Fruit fly (Drosophila melanogaster) whole organism, prepupa: ENCODE results near the gene Rbbp5.

ENCODE experiments used
- Blimp-1 ChIP-seq: fragments of 200-800 bp; sonication (Bioruptor generic); optimal IDR thresholded peaks from 3 replicates; lab custom pipeline; 2017; ENCODE audit warnings: missing biosample characterization, missing genetic modification characterization, mild to moderate bottlenecking, moderate library complexity, missing genetic modification reagents
- CG10631 ChIP-seq: fragments of 200-800 bp; sonication (Bioruptor generic); optimal IDR thresholded peaks from 2 replicates; lab custom pipeline; 2016; ENCODE audit warnings: missing biosample characterization, missing genetic modification characterization
- CG10669 ChIP-seq: fragments of 200-800 bp; sonication (Bioruptor generic); optimal IDR thresholded peaks from 3 replicates; lab custom pipeline; 2018; ENCODE audit warnings: missing biosample characterization, mild to moderate bottlenecking, missing genetic modification characterization, moderate library complexity
- CG11294 ChIP-seq: fragments of 200-800 bp; sonication (Bioruptor generic); IDR thresholded peaks from 2 replicates; pipeline ENCODE4 v1.3.6; 2022; ENCODE audit warnings: missing biosample characterization, missing genetic modification characterization
- CG11902 ChIP-seq: fragments of 200-800 bp; sonication (Bioruptor generic); optimal IDR thresholded peaks from 3 replicates; lab custom pipeline; 2016; ENCODE audit warnings: missing biosample characterization, missing genetic modification characterization
- CG1621 ChIP-seq: fragments of 200-800 bp; sonication (Bioruptor generic); optimal IDR thresholded peaks from 3 replicates; lab custom pipeline; 2018; ENCODE audit warnings: missing biosample characterization, mild to moderate bottlenecking, missing genetic modification characterization
- CG16779 ChIP-seq: fragments of 200-800 bp; sonication (Bioruptor generic); optimal IDR thresholded peaks from 3 replicates; lab custom pipeline; 2017; ENCODE audit warnings: missing biosample characterization, mild to moderate bottlenecking, missing genetic modification characterization
- CG3032 ChIP-seq: fragments of 200-800 bp; optimal IDR thresholded peaks from 2 replicates; lab custom pipeline; 2019; ENCODE audit warnings: missing biosample characterization, mild to moderate bottlenecking, missing genetic modification characterization, moderate library complexity
- CG31627 ChIP-seq: fragments of 200-800 bp; sonication (Bioruptor generic); optimal IDR thresholded peaks from 3 replicates; lab custom pipeline; 2016; ENCODE audit warnings: missing biosample characterization, missing genetic modification characterization
- CG32006 ChIP-seq: fragments of 200-800 bp; sonication (Bioruptor generic); optimal IDR thresholded peaks from 3 replicates; lab custom pipeline; 2017; ENCODE audit warnings: missing biosample characterization, mild to moderate bottlenecking, missing genetic modification characterization
- CG34406 ChIP-seq: fragments of 200-800 bp; sonication (Bioruptor generic); optimal IDR thresholded peaks from 3 replicates; lab custom pipeline; 2016; ENCODE audit warnings: missing biosample characterization, missing genetic modification characterization
- CG3919 ChIP-seq: fragments of 200-800 bp; sonication (Bioruptor generic); optimal IDR thresholded peaks from 3 replicates; lab custom pipeline; 2016; ENCODE audit warnings: missing biosample characterization, missing genetic modification characterization
- CG6163 ChIP-seq: fragments of 200-800 bp; sonication (Bioruptor generic); IDR thresholded peaks from 3 replicates; pipeline ENCODE4 v1.3.6; 2022; ENCODE audit warnings: missing biosample characterization, missing genetic modification characterization
- CG6276 ChIP-seq: fragments of 200-800 bp; sonication (Bioruptor generic); optimal IDR thresholded peaks from 2 replicates; lab custom pipeline; 2017; ENCODE audit warnings: missing biosample characterization, mild to moderate bottlenecking, missing genetic modification characterization
- CG6792 ChIP-seq: fragments of 200-800 bp; sonication (Bioruptor generic); optimal IDR thresholded peaks from 3 replicates; lab custom pipeline; 2016; ENCODE audit warnings: missing biosample characterization, missing genetic modification characterization
- CG6808 ChIP-seq: fragments of 200-800 bp; sonication (Bioruptor generic); optimal IDR thresholded peaks from 3 replicates; lab custom pipeline; 2017; ENCODE audit warnings: missing biosample characterization, missing genetic modification characterization, mild to moderate bottlenecking, moderate library complexity, missing genetic modification reagents
- CG6854 ChIP-seq: fragments of 200-800 bp; sonication (Bioruptor generic); optimal IDR thresholded peaks from 2 replicates; lab custom pipeline; 2017; ENCODE audit warnings: missing biosample characterization, mild to moderate bottlenecking, missing genetic modification characterization
- CG7368 ChIP-seq: fragments of 200-800 bp; sonication (Bioruptor generic); optimal IDR thresholded peaks from 3 replicates; lab custom pipeline; 2016; ENCODE audit warnings: missing biosample characterization, missing genetic modification characterization
- CG8319 ChIP-seq: fragments of 200-800 bp; sonication (Bioruptor generic); optimal IDR thresholded peaks from 3 replicates; lab custom pipeline; 2016; ENCODE audit warnings: missing biosample characterization, missing genetic modification characterization
- CG8632 ChIP-seq: fragments of 200-800 bp; sonication (Bioruptor generic); optimal IDR thresholded peaks from 3 replicates; lab custom pipeline; 2016; ENCODE audit warnings: missing biosample characterization, missing genetic modification characterization
- Eip75B ChIP-seq: fragments of 200-800 bp; sonication (Bioruptor generic); optimal IDR thresholded peaks from 3 replicates; lab custom pipeline; 2016; ENCODE audit warnings: missing biosample characterization, missing genetic modification characterization
- Eip78C ChIP-seq: fragments of 200-800 bp; sonication (Bioruptor generic); peaks from one replicate; lab custom pipeline; 2016; ENCODE audit warnings: missing biosample characterization, missing genetic modification characterization
- Eip93F ChIP-seq: fragments of 200-800 bp; sonication (Bioruptor generic); optimal IDR thresholded peaks from 2 replicates; lab custom pipeline; 2016; ENCODE audit warnings: missing biosample characterization, mild to moderate bottlenecking, missing genetic modification characterization
- Ets21C ChIP-seq: fragments of 200-800 bp; sonication (Bioruptor generic); optimal IDR thresholded peaks from 3 replicates; lab custom pipeline; 2016; ENCODE audit warnings: missing biosample characterization, missing genetic modification characterization
- Ets96B ChIP-seq: fragments of 200-800 bp; optimal IDR thresholded peaks from 2 replicates; lab custom pipeline; 2019; ENCODE audit warnings: missing biosample characterization, mild to moderate bottlenecking, missing genetic modification characterization, moderate library complexity
- Gug ChIP-seq: fragments of 200-800 bp; sonication (Bioruptor generic); IDR thresholded peaks from 2 replicates; pipeline ENCODE4 v1.3.6; 2022; ENCODE audit warnings: missing biosample characterization, missing genetic modification characterization
- Hr38 ChIP-seq: sonication (Bioruptor generic); optimal IDR thresholded peaks from 2 replicates; lab custom pipeline; 2016; ENCODE audit warnings: missing biosample characterization, missing genetic modification characterization
- Hr39 ChIP-seq: fragments of 200-800 bp; sonication (Bioruptor generic); optimal IDR thresholded peaks from 2 replicates; lab custom pipeline; 2016; ENCODE audit warnings: missing biosample characterization, missing genetic modification characterization
- Hr4 ChIP-seq: fragments of 200-800 bp; sonication (Bioruptor generic); optimal IDR thresholded peaks from 3 replicates; lab custom pipeline; 2016; ENCODE audit warnings: missing biosample characterization, missing genetic modification characterization
- Lpt ChIP-seq: fragments of 200-800 bp; sonication (Bioruptor generic); optimal IDR thresholded peaks from 3 replicates; lab custom pipeline; 2016; ENCODE audit warnings: missing biosample characterization, missing genetic modification characterization
- Met ChIP-seq: fragments of 200-800 bp; sonication (Bioruptor generic); optimal IDR thresholded peaks from 3 replicates; lab custom pipeline; 2016; ENCODE audit warnings: missing biosample characterization, missing genetic modification characterization
- OdsH ChIP-seq: fragments of 200-800 bp; sonication (Bioruptor generic); optimal IDR thresholded peaks from 3 replicates; lab custom pipeline; 2016; ENCODE audit warnings: missing biosample characterization, missing genetic modification characterization
- Smox ChIP-seq: fragments of 200-800 bp; sonication (Bioruptor generic); optimal IDR thresholded peaks from 3 replicates; lab custom pipeline; 2016; ENCODE audit warnings: missing biosample characterization, missing genetic modification characterization
- Sox102F ChIP-seq: fragments of 200-800 bp; sonication (Bioruptor generic); optimal IDR thresholded peaks from 2 replicates; lab custom pipeline; 2016; ENCODE audit warnings: missing biosample characterization, mild to moderate bottlenecking, missing genetic modification characterization
- Sox14 ChIP-seq: fragments of 200-800 bp; sonication (Bioruptor generic); optimal IDR thresholded peaks from 3 replicates; lab custom pipeline; 2016; ENCODE audit warnings: missing biosample characterization, missing genetic modification characterization
- Sox15 ChIP-seq: fragments of 200-800 bp; sonication (Bioruptor generic); optimal IDR thresholded peaks from 3 replicates; lab custom pipeline; 2016; ENCODE audit warnings: missing biosample characterization, missing genetic modification characterization
- achi ChIP-seq: fragments of 200-800 bp; sonication (Bioruptor generic); optimal IDR thresholded peaks from 3 replicates; lab custom pipeline; 2016; ENCODE audit warnings: missing biosample characterization, missing genetic modification characterization
- acj6 ChIP-seq: fragments of 200-800 bp; sonication (Bioruptor generic); optimal IDR thresholded peaks from 3 replicates; lab custom pipeline; 2016; ENCODE audit warnings: missing biosample characterization, missing genetic modification characterization
- cyc ChIP-seq: fragments of 200-800 bp; sonication (Bioruptor generic); optimal IDR thresholded peaks from 3 replicates; lab custom pipeline; 2016; ENCODE audit warnings: missing biosample characterization, missing genetic modification characterization
- dac ChIP-seq: fragments of 200-800 bp; sonication (Bioruptor generic); optimal IDR thresholded peaks from 2 replicates; lab custom pipeline; 2017; ENCODE audit warnings: missing biosample characterization, mild to moderate bottlenecking, missing genetic modification characterization
- dsx ChIP-seq: fragments of 200-800 bp; optimal IDR thresholded peaks from 3 replicates; lab custom pipeline; 2019; ENCODE audit warnings: missing biosample characterization, mild to moderate bottlenecking, missing genetic modification characterization, moderate library complexity; ENCODE audit not compliant: poor library complexity, severe bottlenecking
- esn ChIP-seq: fragments of 200-800 bp; sonication (Bioruptor generic); optimal IDR thresholded peaks from 2 replicates; lab custom pipeline; 2016; ENCODE audit warnings: missing biosample characterization, mild to moderate bottlenecking, missing genetic modification characterization, moderate library complexity
- fd85E ChIP-seq: fragments of 200-800 bp; sonication (Bioruptor generic); optimal IDR thresholded peaks from 3 replicates; lab custom pipeline; 2016; ENCODE audit warnings: missing biosample characterization, missing genetic modification characterization
- lz ChIP-seq: fragments of 200-800 bp; sonication (Bioruptor generic); optimal IDR thresholded peaks from 3 replicates; lab custom pipeline; 2016; ENCODE audit warnings: missing biosample characterization, missing genetic modification characterization
- net ChIP-seq: fragments of 200-800 bp; sonication (Bioruptor generic); optimal IDR thresholded peaks from 3 replicates; lab custom pipeline; 2016; ENCODE audit warnings: missing biosample characterization, missing genetic modification characterization
- salr ChIP-seq, 2 experiments: fragments of 200-800 bp; sonication (Bioruptor generic); optimal IDR thresholded peaks; 3 replicates each; lab custom pipeline; 2016 to 2018; ENCODE audit warnings: missing biosample characterization in 2 of 2, missing genetic modification characterization in 2 of 2, mild to moderate bottlenecking in 1 of 2
- spab ChIP-seq: fragments of 200-800 bp; sonication (Bioruptor generic); optimal IDR thresholded peaks from 2 replicates; lab custom pipeline; 2017; ENCODE audit warnings: missing biosample characterization, mild to moderate bottlenecking, missing genetic modification characterization, missing genetic modification reagents
- ss ChIP-seq, 2 experiments: fragments of 200-800 bp; sonication (Bioruptor generic); optimal IDR thresholded peaks; 2 replicates in 1 of 2; 3 replicates in 1 of 2; lab custom pipeline; 2017 to 2018; ENCODE audit warnings: mild to moderate bottlenecking in 2 of 2, missing biosample characterization in 2 of 2, missing genetic modification characterization in 2 of 2, moderate library complexity in 1 of 2
- svp ChIP-seq: fragments of 200-800 bp; sonication (Bioruptor generic); peaks from one replicate; lab custom pipeline; 2016; ENCODE audit warnings: missing biosample characterization, missing genetic modification characterization
- vri ChIP-seq: fragments of 200-800 bp; sonication (Bioruptor generic); optimal IDR thresholded peaks from 3 replicates; lab custom pipeline; 2016; ENCODE audit warnings: missing biosample characterization, mild to moderate bottlenecking, missing genetic modification characterization

Gene Rbbp5

dm6 chr3L:20347762-20348580 lies at the start of gene Rbbp5, which contains the start of gene eRF1:
TSS of gene Rbbp5 (minus strand) at chr3L:20347942.
TSS of gene eRF1 (plus strand) at chr3L:20348355.
- TF ChIP-seq CG6163 (GFP tag; lab: Robert Waterston, UW) = no peak
- TF ChIP-seq CG6808 (GFP tag; lab: Kevin White, UChicago) = no peak
- no peak for TF ChIP-seq CG1621 (tag; lab: Kevin White, UChicago)
- TF ChIP-seq Hr4 = peak; percentile 73
- peak; percentile 76 for TF ChIP-seq acj6 (GFP tag; lab: Kevin White, UChicago)
- peak; percentile 45 for TF ChIP-seq CG8632 (GFP tag; lab: Kevin White, UChicago)
- TF ChIP-seq Sox15 (GFP tag; lab: Kevin White, UChicago) = peak; percentile 51
- no peak for TF ChIP-seq Blimp-1 (GFP tag; lab: Kevin White, UChicago)
- peak in 1 of 2 experiments; percentile 1 for TF ChIP-seq ss (GFP tag; optimal IDR thresholded peaks at IDR 0.05; lab: Kevin White, UChicago)
- TF ChIP-seq CG10669 = peak; percentile 34
- peak; percentile 64 for TF ChIP-seq CG6792 (GFP tag; lab: Kevin White, UChicago)
- peak; percentile 79 for TF ChIP-seq OdsH (GFP tag; lab: Kevin White, UChicago)
- no peak for TF ChIP-seq Hr39
- TF ChIP-seq CG31627 (GFP tag; lab: Kevin White, UChicago) = peak; percentile 72
- no peak for TF ChIP-seq spab (GFP tag; lab: Kevin White, UChicago)
- peak; percentile 46 for TF ChIP-seq Sox14 (GFP tag; lab: Kevin White, UChicago)
- TF ChIP-seq net = peak; percentile 53
- peak; percentile 60 for TF ChIP-seq CG11902 (GFP tag; lab: Kevin White, UChicago)
- TF ChIP-seq Eip78C = peak; percentile 70
- TF ChIP-seq CG10631 = peak; percentile 81
- peak; percentile 31 for TF ChIP-seq CG34406 (GFP tag; lab: Kevin White, UChicago)
- no peak for TF ChIP-seq dac (GFP tag; lab: Kevin White, UChicago)
- TF ChIP-seq Sox102F = peak; percentile 69
- TF ChIP-seq CG3032 (tag; lab: Kevin White, UChicago) = peak; percentile 76
- peak; percentile 24 for TF ChIP-seq Eip93F (GFP tag; lab: Kevin White, UChicago)
- TF ChIP-seq CG16779 (tag; lab: Kevin White, UChicago) = no peak
- peak; percentile 60 for TF ChIP-seq Ets21C (GFP tag; lab: Kevin White, UChicago)
- TF ChIP-seq CG7368 (GFP tag; lab: Kevin White, UChicago) = peak; percentile 39
- TF ChIP-seq svp (GFP tag; lab: Kevin White, UChicago) = peak; percentile 82
- TF ChIP-seq Ets96B (tag; lab: Kevin White, UChicago) = peak; percentile 53
- TF ChIP-seq CG6854 (GFP tag; lab: Kevin White, UChicago) = peak; percentile 63
- peak; percentile 24 for TF ChIP-seq CG6276 (GFP tag; lab: Kevin White, UChicago)
- no peak for TF ChIP-seq CG32006 (GFP tag; lab: Kevin White, UChicago)
- TF ChIP-seq CG11294 (GFP tag; lab: Robert Waterston, UW) = peak; percentile 45; the same call in 1 of the 2 replicates
- TF ChIP-seq Hr38 = no peak
- peak; percentile 33 for TF ChIP-seq Eip75B (GFP tag; lab: Kevin White, UChicago)
- peak; percentile 51 for TF ChIP-seq dsx (GFP tag; lab: Kevin White, UChicago)
- no peak for TF ChIP-seq fd85E (GFP tag; lab: Kevin White, UChicago)
- TF ChIP-seq lz = peak; percentile 66
- TF ChIP-seq CG8319 (GFP tag; lab: Kevin White, UChicago) = peak; percentile 36
- TF ChIP-seq Lpt (GFP tag; lab: Kevin White, UChicago) = peak; percentile 4
- TF ChIP-seq Met (GFP tag; lab: Kevin White, UChicago) = peak; percentile 66
- TF ChIP-seq Gug (GFP tag; lab: Robert Waterston, UW) = peak; percentile 51; the same call in 1 of the 2 replicates
- TF ChIP-seq achi (GFP tag; lab: Kevin White, UChicago) = peak; percentile 58
- TF ChIP-seq esn (GFP tag; lab: Kevin White, UChicago) = peak; percentile 76
- TF ChIP-seq salr (GFP tag; optimal IDR thresholded peaks at IDR 0.05; lab: Kevin White, UChicago) = no peak
- TF ChIP-seq CG3919 (GFP tag; lab: Kevin White, UChicago) = peak; percentile 73
- peak; percentile 71 for TF ChIP-seq Smox
- peak; percentile 72 for TF ChIP-seq cyc (GFP tag; lab: Kevin White, UChicago)
- no peak for TF ChIP-seq vri (GFP tag; lab: Kevin White, UChicago)
